Worm (Caenorhabditis elegans): ENCODE data around the gene parn-1.

- TF ChIP-seq pha-4 (tag; optimal IDR thresholded peaks at IDR 0.05) (no peak), hlh-1 (tag; optimal IDR thresholded peaks at IDR 0.05) (no peak), sptf-1 (tag; optimal IDR thresholded peaks at IDR 0.05) (no peak), nhr-237 (tag; optimal IDR thresholded peaks at IDR 0.05) (no peak), unc-120 (tag; optimal IDR thresholded peaks at IDR 0.05; ENCODE audit: poor library complexity, severe bottlenecking) (peak; percentile 73), snpc-4 (tag; optimal IDR thresholded peaks at IDR 0.05) (no peak), ztf-11 (tag; optimal IDR thresholded peaks at IDR 0.05) (no peak)
Observed at ce11 chrV:12697364-12697901, 2.4 kb upstream of the parn-1 start, which contains the start of gene istr-1.
